Fruit fly (Drosophila melanogaster): ENCODE measurements around the gene mew.

The mew gene

dm6 chrX:13285749-13286336, 27.6 kb upstream of the mew start (continued):
- TF ChIP-seq chinmo (GFP tag; IDR thresholded peaks at IDR 0.05; ENCODE audit: partially characterized antibody), result no peak
- TF ChIP-seq h (optimal IDR thresholded peaks at IDR 0.05), result no peak
- no peak for TF ChIP-seq YL-1 (GFP tag; optimal IDR thresholded peaks at IDR 0.05)
- no peak for TF ChIP-seq twi (tag; optimal IDR thresholded peaks at IDR 0.05)
- TF ChIP-seq gcm (GFP tag; optimal IDR thresholded peaks at IDR 0.05), result no peak
- peak; percentile 42; the same call in 1 of the 3 replicates for TF ChIP-seq CG14860 (GFP tag; IDR thresholded peaks at IDR 0.05; ENCODE audit: partially characterized antibody)
- no peak for TF ChIP-seq CG18599 (GFP tag; optimal IDR thresholded peaks at IDR 0.05)
- peak; percentile 3 for TF ChIP-seq phol (tag; optimal IDR thresholded peaks at IDR 0.05)
- TF ChIP-seq CG17361 (GFP tag; IDR thresholded peaks at IDR 0.05), result 0 out of 3 replicates have a peak, but pooled peaks have one; percentile 36
- TF ChIP-seq dmrt11E (tag; optimal IDR thresholded peaks at IDR 0.05), result peak; percentile 12
- peak; percentile 26; the same call in 1 of the 2 replicates for TF ChIP-seq MBD-R2 (GFP tag; IDR thresholded peaks at IDR 0.05)
- peak; percentile 81 for TF ChIP-seq Dll (GFP tag; IDR thresholded peaks at IDR 0.05; ENCODE audit: partially characterized antibody)
- no peak for TF ChIP-seq CG7963 (GFP tag; IDR thresholded peaks at IDR 0.05; ENCODE audit: partially characterized antibody)
- peak; percentile 83 for TF ChIP-seq crol (GFP tag; IDR thresholded peaks at IDR 0.05)
- TF ChIP-seq repo (GFP tag; optimal IDR thresholded peaks at IDR 0.05), result no peak
- TF ChIP-seq CG13287 (GFP tag; IDR thresholded peaks at IDR 0.05; ENCODE audit: partially characterized antibody), result peak; percentile 74
- peak; percentile 60; the same call in 1 of the 3 replicates for TF ChIP-seq zen2 (GFP tag; IDR thresholded peaks at IDR 0.05; ENCODE audit: partially characterized antibody)
- TF ChIP-seq MESR4 (GFP tag; optimal IDR thresholded peaks at IDR 0.05), result peak; percentile 24
- peak; percentile 58; the same call in 2 of the 3 replicates for TF ChIP-seq knrl (GFP tag; IDR thresholded peaks at IDR 0.05; ENCODE audit: partially characterized antibody)
- peak; percentile 37; the same call in 1 of the 3 replicates for TF ChIP-seq vnd (GFP tag; IDR thresholded peaks at IDR 0.05; ENCODE audit: partially characterized antibody)
- TF ChIP-seq pzg (GFP tag; optimal IDR thresholded peaks at IDR 0.05), result peak; percentile 24
- TF ChIP-seq Nf-YC (tag; optimal IDR thresholded peaks at IDR 0.05), result peak; percentile 4
- peak; percentile 64; the same call in 1 of the 3 replicates for TF ChIP-seq HLH4C (GFP tag; IDR thresholded peaks at IDR 0.05; ENCODE audit: partially characterized antibody)
- no peak for TF ChIP-seq scrt (GFP tag; optimal IDR thresholded peaks at IDR 0.05)
- TF ChIP-seq NFAT (GFP tag; IDR thresholded peaks at IDR 0.05), result no peak
- TF ChIP-seq Scr (GFP tag; IDR thresholded peaks at IDR 0.05; ENCODE audit: partially characterized antibody), result peak; percentile 72
- no peak for TF ChIP-seq CG6813 (GFP tag; optimal IDR thresholded peaks at IDR 0.05)
- TF ChIP-seq CG6791 (GFP tag; IDR thresholded peaks at IDR 0.05; ENCODE audit: partially characterized antibody), result 0 out of 3 replicates have a peak, but pooled peaks have one; percentile 3
- TF ChIP-seq row (GFP tag; IDR thresholded peaks at IDR 0.05), result 0 out of 3 replicates have a peak, but pooled peaks have one; percentile 24
- no peak for TF ChIP-seq CG2875 (GFP tag; optimal IDR thresholded peaks at IDR 0.05)
- TF ChIP-seq CG16813 (GFP tag; IDR thresholded peaks at IDR 0.05; ENCODE audit: partially characterized antibody), result peak; percentile 67; the same call in 1 of the 3 replicates
- TF ChIP-seq CG34224 (GFP tag; IDR thresholded peaks at IDR 0.05; ENCODE audit: partially characterized antibody), result peak; percentile 75; the same call in 2 of the 3 replicates
- TF ChIP-seq Ets65A (GFP tag), result peak; percentile 20
- TF ChIP-seq cas (GFP tag; IDR thresholded peaks at IDR 0.05), result no peak
- peak; percentile 53 for TF ChIP-seq CG2116 (GFP tag; optimal IDR thresholded peaks at IDR 0.05)
- peak in 1 of 3 experiments; percentile 11 for TF ChIP-seq lola (GFP tag; optimal IDR thresholded peaks at IDR 0.05)
- peak; percentile 86 for TF ChIP-seq Sry-δ (GFP tag; optimal IDR thresholded peaks at IDR 0.05)
